In the genomic region with DNA sequence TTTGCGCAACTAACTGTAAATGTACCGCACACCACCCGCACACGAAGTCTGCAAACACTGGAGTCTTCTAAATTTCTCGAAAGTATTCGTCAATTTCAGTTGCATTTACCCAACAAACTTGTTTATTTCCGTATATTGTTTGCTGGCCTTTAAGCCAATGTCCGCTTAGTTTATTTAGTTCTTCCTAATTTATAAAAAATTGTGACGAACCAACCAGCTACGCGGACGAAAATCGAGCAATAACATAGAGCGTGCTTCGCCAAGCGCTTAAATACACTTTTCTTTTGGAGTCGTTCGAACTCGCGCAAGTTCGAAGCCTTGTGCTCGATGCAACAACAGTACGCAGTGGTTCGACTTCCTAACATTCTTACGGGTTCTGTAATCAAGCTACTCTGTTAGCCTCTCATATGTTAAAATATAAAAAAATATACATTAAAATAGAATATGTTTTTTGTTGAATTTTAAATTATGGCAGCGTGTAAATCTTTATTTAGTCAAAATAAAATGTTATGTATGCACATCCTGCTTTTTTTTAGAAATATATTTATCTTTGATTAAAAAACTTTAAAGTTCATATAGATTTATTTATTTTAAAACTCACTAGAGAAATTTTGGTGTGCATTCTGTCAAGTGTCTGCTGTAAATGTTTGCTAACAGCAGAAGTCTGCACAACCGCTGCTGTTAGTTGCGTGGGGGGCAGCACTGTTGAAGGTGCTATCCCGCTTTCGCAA, we compare ENCODE assay signal across 1 fruit fly cellular context.
TF ChIP-seq lines count a peak whose summit lies in the region.

Gene GlcAT-P, minus strand, starts transcription at position 246 of the 731 bp plus-strand sequence.

TF ChIP-seq in whole organism, embryonic, 481 proteins besides CTCF, POLR2A, EP300 and RAD21 (continued from another document):
- TF ChIP-seq CG12071 (GFP tag; optimal IDR thresholded peaks at IDR 0.05; lab: Kevin White, UChicago): no peak
- TF ChIP-seq cato (GFP tag; optimal IDR thresholded peaks at IDR 0.05; lab: Kevin White, UChicago; ENCODE audit: borderline replicate concordance): no peak
- TF ChIP-seq chinmo (GFP tag; IDR thresholded peaks at IDR 0.05; lab: Robert Waterston, UW; ENCODE audit: partially characterized antibody): no peak
- peak; percentile 70 for TF ChIP-seq CG10267 (tag; optimal IDR thresholded peaks at IDR 0.05; lab: Kevin White, UChicago)
- peak; percentile 48 for TF ChIP-seq CG1602 (GFP tag; optimal IDR thresholded peaks at IDR 0.05; lab: Kevin White, UChicago)
- peak; percentile 46 for TF ChIP-seq CG2120 (GFP tag; optimal IDR thresholded peaks at IDR 0.05; lab: Kevin White, UChicago)
- no peak for TF ChIP-seq CG31224 (GFP tag; IDR thresholded peaks at IDR 0.05; lab: Robert Waterston, UW)
- TF ChIP-seq Kr (GFP tag; optimal IDR thresholded peaks at IDR 0.05; lab: Kevin White, UChicago): no peak
- 0 out of 2 replicates have a peak, but pooled peaks have one; percentile 51 for TF ChIP-seq Awh (GFP tag; IDR thresholded peaks at IDR 0.05; lab: Robert Waterston, UW)
- TF ChIP-seq zf30C (GFP tag; optimal IDR thresholded peaks at IDR 0.05; lab: Kevin White, UChicago): peak; percentile 92
- TF ChIP-seq CkIIα-i1 (GFP tag; IDR thresholded peaks at IDR 0.05; lab: Robert Waterston, UW): no peak
- TF ChIP-seq Ets97D (GFP tag; optimal IDR thresholded peaks at IDR 0.05; lab: Kevin White, UChicago): no peak
- no peak for TF ChIP-seq Neu2 (GFP tag; optimal IDR thresholded peaks at IDR 0.05; lab: Kevin White, UChicago; ENCODE audit: borderline replicate concordance)
- TF ChIP-seq CG17912 (GFP tag; optimal IDR thresholded peaks at IDR 0.05; lab: Kevin White, UChicago): no peak
- TF ChIP-seq Eip74EF (GFP tag; optimal IDR thresholded peaks at IDR 0.05; lab: Kevin White, UChicago): peak in 1 of 2 experiments; percentile 59
- peak; percentile 65 for TF ChIP-seq fd96Cb (tag; optimal IDR thresholded peaks at IDR 0.05; lab: Kevin White, UChicago)
- TF ChIP-seq jigr1 (GFP tag; IDR thresholded peaks at IDR 0.05; lab: Robert Waterston, UW): no peak
- peak; percentile 79 for TF ChIP-seq dmrt11E (tag; optimal IDR thresholded peaks at IDR 0.05; lab: Kevin White, UChicago)
- TF ChIP-seq CG33557 (GFP tag; optimal IDR thresholded peaks at IDR 0.05; lab: Kevin White, UChicago): peak; percentile 33
- TF ChIP-seq ranshi (GFP tag; IDR thresholded peaks at IDR 0.05; lab: Robert Waterston, UW): peak; percentile 53; the same call in 1 of the 2 replicates
- TF ChIP-seq CG1832 (GFP tag; optimal IDR thresholded peaks at IDR 0.05; lab: Kevin White, UChicago): no peak
- no peak for TF ChIP-seq pros (GFP tag; optimal IDR thresholded peaks at IDR 0.05; lab: Kevin White, UChicago)
- peak; percentile 19; the same call in 1 of the 2 replicates for TF ChIP-seq wor (GFP tag; IDR thresholded peaks at IDR 0.05; lab: Robert Waterston, UW)
- TF ChIP-seq nom (GFP tag; optimal IDR thresholded peaks at IDR 0.05; lab: Kevin White, UChicago): no peak
- TF ChIP-seq grn (GFP tag; optimal IDR thresholded peaks at IDR 0.05; lab: Kevin White, UChicago): no peak
- TF ChIP-seq Dip3 (GFP tag; optimal IDR thresholded peaks at IDR 0.05; lab: Kevin White, UChicago): no peak
- peak; percentile 13 for TF ChIP-seq YL-1 (GFP tag; optimal IDR thresholded peaks at IDR 0.05; lab: Kevin White, UChicago)
- TF ChIP-seq pum (GFP tag; optimal IDR thresholded peaks at IDR 0.05; lab: Kevin White, UChicago): no peak
- TF ChIP-seq dpn (GFP tag; optimal IDR thresholded peaks at IDR 0.05; lab: Kevin White, UChicago): peak in 1 of 2 experiments; percentile 58
- peak; percentile 11 for TF ChIP-seq CG13123 (GFP tag; optimal IDR thresholded peaks at IDR 0.05; lab: Kevin White, UChicago)
- TF ChIP-seq zfh1 (GFP tag; IDR thresholded peaks at IDR 0.05; lab: Robert Waterston, UW): no peak
- no peak for TF ChIP-seq eyg (GFP tag; optimal IDR thresholded peaks at IDR 0.05; lab: Kevin White, UChicago)
- TF ChIP-seq pnt (GFP tag; optimal IDR thresholded peaks at IDR 0.05; lab: Kevin White, UChicago): no peak
- TF ChIP-seq E2f2 (GFP tag; IDR thresholded peaks at IDR 0.05; lab: Robert Waterston, UW): peak; percentile 50; the same call in 1 of the 2 replicates
- peak; percentile 31; the same call in 1 of the 3 replicates for TF ChIP-seq Aef1 (GFP tag; IDR thresholded peaks at IDR 0.05; lab: Robert Waterston, UW)
- no peak for TF ChIP-seq ash1 (GFP tag; optimal IDR thresholded peaks at IDR 0.05; lab: Kevin White, UChicago)
- peak; percentile 88 for TF ChIP-seq CG6689 (GFP tag; IDR thresholded peaks at IDR 0.05; lab: Robert Waterston, UW)
- TF ChIP-seq CG34422 (GFP tag; IDR thresholded peaks at IDR 0.05; lab: Robert Waterston, UW): peak; percentile 52; the same call in 2 of the 3 replicates
- no peak for TF ChIP-seq crc (GFP tag; optimal IDR thresholded peaks at IDR 0.05; lab: Kevin White, UChicago)
- TF ChIP-seq CG17361 (GFP tag; IDR thresholded peaks at IDR 0.05; lab: Robert Waterston, UW): peak; percentile 87
- TF ChIP-seq CG43689 (GFP tag; IDR thresholded peaks at IDR 0.05; lab: Robert Waterston, UW): peak; percentile 9; the same call in 1 of the 2 replicates
- no peak for TF ChIP-seq BEAF-32 (GFP tag; optimal IDR thresholded peaks at IDR 0.05; lab: Kevin White, UChicago)
- no peak for TF ChIP-seq sima (GFP tag; optimal IDR thresholded peaks at IDR 0.05; lab: Kevin White, UChicago)
- TF ChIP-seq CG17829 (tag; optimal IDR thresholded peaks at IDR 0.05; lab: Kevin White, UChicago): peak; percentile 65
- TF ChIP-seq Lim3 (GFP tag; IDR thresholded peaks at IDR 0.05; lab: Robert Waterston, UW): no peak
- TF ChIP-seq CG3847 (GFP tag; IDR thresholded peaks at IDR 0.05; lab: Robert Waterston, UW): peak; percentile 68
- peak; percentile 89 for TF ChIP-seq CG12391 (tag; optimal IDR thresholded peaks at IDR 0.05; lab: Kevin White, UChicago)
- TF ChIP-seq Deaf1 (tag; optimal IDR thresholded peaks at IDR 0.05; lab: Kevin White, UChicago): peak; percentile 45
- TF ChIP-seq NK7.1 (GFP tag; optimal IDR thresholded peaks at IDR 0.05; lab: Kevin White, UChicago): no peak
- TF ChIP-seq ewg (GFP tag; optimal IDR thresholded peaks at IDR 0.05; lab: Kevin White, UChicago): no peak
- TF ChIP-seq caup (GFP tag; optimal IDR thresholded peaks at IDR 0.05; lab: Kevin White, UChicago; ENCODE audit: severe bottlenecking): peak; percentile 63
- TF ChIP-seq CG13296 (GFP tag; optimal IDR thresholded peaks at IDR 0.05; lab: Kevin White, UChicago): peak; percentile 75
- peak; percentile 75 for TF ChIP-seq CG6683 (GFP tag; optimal IDR thresholded peaks at IDR 0.05; lab: Kevin White, UChicago)
- no peak for TF ChIP-seq sna (GFP tag; IDR thresholded peaks at IDR 0.05; lab: Robert Waterston, UW; ENCODE audit: partially characterized antibody)
- TF ChIP-seq Sox100B (GFP tag; optimal IDR thresholded peaks at IDR 0.05; lab: Kevin White, UChicago): peak; percentile 78
- TF ChIP-seq CG4617 (GFP tag; optimal IDR thresholded peaks at IDR 0.05; lab: Kevin White, UChicago; ENCODE audit: borderline replicate concordance): no peak
- peak; percentile 2 for TF ChIP-seq stwl (tag; optimal IDR thresholded peaks at IDR 0.05; lab: Kevin White, UChicago)
- no peak for TF ChIP-seq CG34376 (GFP tag; optimal IDR thresholded peaks at IDR 0.05; lab: Kevin White, UChicago)
- peak; percentile 39 for TF ChIP-seq CG30020 (tag; optimal IDR thresholded peaks at IDR 0.05; lab: Kevin White, UChicago)
- peak; percentile 59 for TF ChIP-seq Nf-YB (GFP tag; optimal IDR thresholded peaks at IDR 0.05; lab: Kevin White, UChicago)
- TF ChIP-seq ham (GFP tag; IDR thresholded peaks at IDR 0.05; lab: Robert Waterston, UW): no peak
- TF ChIP-seq cwo (GFP tag; optimal IDR thresholded peaks at IDR 0.05; lab: Kevin White, UChicago): peak; percentile 61
- TF ChIP-seq Oli (tag; optimal IDR thresholded peaks at IDR 0.05; lab: Kevin White, UChicago): peak; percentile 63
- TF ChIP-seq gcm (GFP tag; optimal IDR thresholded peaks at IDR 0.05; lab: Kevin White, UChicago): peak; percentile 61
- peak; percentile 75 for TF ChIP-seq lab (GFP tag; optimal IDR thresholded peaks at IDR 0.05; lab: Kevin White, UChicago)
- peak; percentile 64 for TF ChIP-seq Meics (GFP tag; optimal IDR thresholded peaks at IDR 0.05; lab: Kevin White, UChicago)
- peak; percentile 34; the same call in 1 of the 3 replicates for TF ChIP-seq croc (GFP tag; conservative IDR thresholded peaks at IDR 0.05; lab: Robert Waterston, UW)
- no peak for TF ChIP-seq tio (GFP tag; optimal IDR thresholded peaks at IDR 0.05; lab: Kevin White, UChicago)
- no peak for TF ChIP-seq Gsc (GFP tag; IDR thresholded peaks at IDR 0.05; lab: Robert Waterston, UW)
- peak; percentile 22 for TF ChIP-seq HmgZ (tag; optimal IDR thresholded peaks at IDR 0.05; lab: Kevin White, UChicago)
- peak; percentile 75 for TF ChIP-seq Rfx (GFP tag; IDR thresholded peaks at IDR 0.05; lab: Robert Waterston, UW)
- no peak for TF ChIP-seq CG2129 (GFP tag; IDR thresholded peaks at IDR 0.05; lab: Robert Waterston, UW; ENCODE audit: partially characterized antibody)
- no peak for TF ChIP-seq unc-4 (GFP tag; IDR thresholded peaks at IDR 0.05; lab: Robert Waterston, UW; ENCODE audit: partially characterized antibody)
- peak; percentile 3 for TF ChIP-seq CG6654 (GFP tag; optimal IDR thresholded peaks at IDR 0.05; lab: Kevin White, UChicago)
- no peak for TF ChIP-seq CG12744 (GFP tag; optimal IDR thresholded peaks at IDR 0.05; lab: Kevin White, UChicago)
- TF ChIP-seq CG1647 (GFP tag; optimal IDR thresholded peaks at IDR 0.05; lab: Kevin White, UChicago): no peak
- no peak for TF ChIP-seq onecut (GFP tag; IDR thresholded peaks at IDR 0.05; lab: Robert Waterston, UW)
- no peak for TF ChIP-seq GATAe (GFP tag; conservative IDR thresholded peaks at IDR 0.05; lab: Robert Waterston, UW)
- TF ChIP-seq CG4730 (GFP tag; IDR thresholded peaks at IDR 0.05; lab: Robert Waterston, UW): no peak
- TF ChIP-seq CG11085 (GFP tag; IDR thresholded peaks at IDR 0.05; lab: Robert Waterston, UW): 0 out of 2 replicates have a peak, but pooled peaks have one; percentile 36
- TF ChIP-seq lilli (GFP tag; optimal IDR thresholded peaks at IDR 0.05; lab: Kevin White, UChicago): peak; percentile 27
- peak; percentile 46 for TF ChIP-seq CG14441 (GFP tag; IDR thresholded peaks at IDR 0.05; lab: Robert Waterston, UW)
- TF ChIP-seq CG12769 (tag; optimal IDR thresholded peaks at IDR 0.05; lab: Kevin White, UChicago): no peak
- peak; percentile 91 for TF ChIP-seq gem (tag; optimal IDR thresholded peaks at IDR 0.05; lab: Kevin White, UChicago)
- peak; percentile 83 for TF ChIP-seq sug (tag; optimal IDR thresholded peaks at IDR 0.05; lab: Kevin White, UChicago)
- peak; percentile 74 for TF ChIP-seq Jarid2 (GFP tag; optimal IDR thresholded peaks at IDR 0.05; lab: Kevin White, UChicago)
- TF ChIP-seq CG7372 (GFP tag; IDR thresholded peaks at IDR 0.05; lab: Robert Waterston, UW): 0 out of 2 replicates have a peak, but pooled peaks have one; percentile 43
- peak; percentile 48; the same call in 1 of the 3 replicates for TF ChIP-seq ci (GFP tag; IDR thresholded peaks at IDR 0.05; lab: Robert Waterston, UW)
- TF ChIP-seq Trl (optimal IDR thresholded peaks at IDR 0.05; lab: Kevin White, UChicago): peak in 1 of 2 experiments; percentile 51
- no peak for TF ChIP-seq Trl (GFP tag; optimal IDR thresholded peaks at IDR 0.05; lab: Kevin White, UChicago)
- no peak for TF ChIP-seq p53 (GFP tag; optimal IDR thresholded peaks at IDR 0.05; lab: Kevin White, UChicago)
- TF ChIP-seq z (GFP tag; IDR thresholded peaks at IDR 0.05; lab: Robert Waterston, UW): no peak
- peak; percentile 38 for TF ChIP-seq trem (tag; optimal IDR thresholded peaks at IDR 0.05; lab: Kevin White, UChicago)
- TF ChIP-seq bigmax (GFP tag; optimal IDR thresholded peaks at IDR 0.05; lab: Kevin White, UChicago): no peak
- peak; percentile 29 for TF ChIP-seq scrt (GFP tag; optimal IDR thresholded peaks at IDR 0.05; lab: Kevin White, UChicago)
- TF ChIP-seq psq (GFP tag; optimal IDR thresholded peaks at IDR 0.05; lab: Kevin White, UChicago): no peak
- TF ChIP-seq esg (GFP tag; conservative IDR thresholded peaks at IDR 0.05; lab: Robert Waterston, UW): peak; percentile 71
- TF ChIP-seq CG11504 (tag; optimal IDR thresholded peaks at IDR 0.05; lab: Kevin White, UChicago): peak; percentile 82
- peak in 1 of 2 experiments; percentile 78 for TF ChIP-seq bsh (GFP tag; optimal IDR thresholded peaks at IDR 0.05; lab: Kevin White, UChicago)
TF ChIP-seq in whole organism, embryonic: peak in this region for 203.
